Fruit fly (Drosophila melanogaster) whole organism, embryonic: ENCODE data around the gene Svil.

Experiments
- ATbp ChIP-seq: fragments of 200-800 bp; sonication (Bioruptor generic); optimal IDR thresholded peaks from 2 replicates; lab custom pipeline; 2017; ENCODE audit warnings: missing biosample characterization, mild to moderate bottlenecking, missing genetic modification characterization, missing genetic modification reagents
- Ada2b ChIP-seq: fragments of 200-800 bp; sonication (Bioruptor generic); IDR thresholded peaks from 2 replicates; pipeline ENCODE4 v1.3.6; 2022; ENCODE audit warnings: missing biosample characterization, missing genetic modification characterization
- CG10274 ChIP-seq: fragments of 200-800 bp; sonication (Bioruptor generic); optimal IDR thresholded peaks from 3 replicates; lab custom pipeline; 2017; ENCODE audit warnings: missing biosample characterization, mild to moderate bottlenecking, missing genetic modification characterization
- CG10431 ChIP-seq: fragments of 200-800 bp; sonication (Bioruptor generic); optimal IDR thresholded peaks from 3 replicates; lab custom pipeline; 2018; ENCODE audit warnings: missing biosample characterization, mild to moderate bottlenecking, missing genetic modification characterization
- CG10462 ChIP-seq: fragments of 200-800 bp; sonication (Bioruptor generic); optimal IDR thresholded peaks from 2 replicates; lab custom pipeline; 2016; ENCODE audit warnings: missing biosample characterization, missing genetic modification characterization
- CG14050 ChIP-seq: fragments of 200-800 bp; sonication (Bioruptor generic); IDR thresholded peaks from 3 replicates; pipeline ENCODE4 v1.3.6; 2022; ENCODE audit warnings: missing biosample characterization, missing genetic modification characterization
- CG15011 ChIP-seq: fragments of 200-800 bp; sonication (Bioruptor generic); optimal IDR thresholded peaks from 3 replicates; lab custom pipeline; 2018; ENCODE audit warnings: missing biosample characterization, mild to moderate bottlenecking, missing genetic modification characterization
- CG15073 ChIP-seq: fragments of 200-800 bp; sonication (Bioruptor generic); optimal IDR thresholded peaks from 2 replicates; lab custom pipeline; 2016; ENCODE audit warnings: missing biosample characterization, missing genetic modification characterization
- CG1529 ChIP-seq: fragments of 200-800 bp; sonication (Bioruptor generic); optimal IDR thresholded peaks from 3 replicates; lab custom pipeline; 2018; ENCODE audit warnings: missing biosample characterization, missing genetic modification characterization
- CG15479 ChIP-seq: fragments of 200-800 bp; sonication (Bioruptor generic); optimal IDR thresholded peaks from 3 replicates; lab custom pipeline; 2019; ENCODE audit warnings: missing biosample characterization, mild to moderate bottlenecking, missing genetic modification characterization, moderate library complexity
- CG17912 ChIP-seq: fragments of 200-800 bp; sonication (Bioruptor generic); optimal IDR thresholded peaks from 2 replicates; lab custom pipeline; 2018; ENCODE audit warnings: missing biosample characterization, mild to moderate bottlenecking, missing genetic modification characterization
- CG1832 ChIP-seq: fragments of 200-800 bp; sonication (Bioruptor generic); optimal IDR thresholded peaks from 2 replicates; lab custom pipeline; 2017; ENCODE audit warnings: missing biosample characterization, mild to moderate bottlenecking, missing genetic modification characterization, inconsistent platforms
- CG18619 ChIP-seq: fragments of 200-800 bp; sonication (Bioruptor generic); optimal IDR thresholded peaks from 3 replicates; lab custom pipeline; 2017; ENCODE audit warnings: missing biosample characterization, mild to moderate bottlenecking, missing genetic modification characterization
- CG2116 ChIP-seq: fragments of 200-800 bp; sonication (Bioruptor generic); optimal IDR thresholded peaks from 3 replicates; lab custom pipeline; 2018; ENCODE audit warnings: missing biosample characterization, mild to moderate bottlenecking, missing genetic modification characterization
- CG2202 ChIP-seq: fragments of 200-800 bp; sonication (Bioruptor generic); optimal IDR thresholded peaks from 2 replicates; lab custom pipeline; 2018; ENCODE audit warnings: missing biosample characterization, mild to moderate bottlenecking, missing genetic modification characterization
- CG33213 ChIP-seq: fragments of 200-800 bp; sonication (Bioruptor generic); optimal IDR thresholded peaks from 3 replicates; lab custom pipeline; 2016; ENCODE audit warnings: missing biosample characterization, missing genetic modification characterization
- CG5245 ChIP-seq: fragments of 200-800 bp; sonication (Bioruptor generic); optimal IDR thresholded peaks from 3 replicates; lab custom pipeline; 2016; ENCODE audit warnings: missing biosample characterization, missing genetic modification characterization
- CG7963 ChIP-seq: fragments of 200-800 bp; sonication (Bioruptor generic); IDR thresholded peaks from 3 replicates; pipeline ENCODE4 v1.3.6; 2022; ENCODE audit warnings: missing biosample characterization, missing genetic modification characterization; ENCODE audit not compliant: partially characterized antibody
- CG9876 ChIP-seq: fragments of 200-800 bp; sonication (Bioruptor generic); optimal IDR thresholded peaks from 2 replicates; lab custom pipeline; 2016; ENCODE audit warnings: missing biosample characterization, missing genetic modification characterization
- Dip3 ChIP-seq: fragments of 200-800 bp; sonication (Bioruptor generic); optimal IDR thresholded peaks from 3 replicates; lab custom pipeline; 2016; ENCODE audit warnings: missing biosample characterization, missing genetic modification characterization
- ERR ChIP-seq: fragments of 200-800 bp; sonication (Bioruptor generic); optimal IDR thresholded peaks from 2 replicates; lab custom pipeline; 2016; ENCODE audit warnings: missing biosample characterization, missing genetic modification characterization
- Fer3 ChIP-seq: fragments of 200-800 bp; sonication (Bioruptor generic); optimal IDR thresholded peaks from 2 replicates; lab custom pipeline; 2018; ENCODE audit warnings: missing biosample characterization, mild to moderate bottlenecking, missing genetic modification characterization, moderate library complexity
- Gsc ChIP-seq: fragments of 200-800 bp; sonication (Bioruptor generic); IDR thresholded peaks from 2 replicates; pipeline ENCODE4 v1.3.6; 2022; ENCODE audit warnings: missing biosample characterization, missing genetic modification characterization
- Gug ChIP-seq: fragments of 200-800 bp; sonication (Bioruptor generic); IDR thresholded peaks from 4 replicates; pipeline ENCODE4 v1.3.6; 2022; ENCODE audit warnings: missing biosample characterization, missing genetic modification characterization
- H15 ChIP-seq: fragments of 200-800 bp; sonication (Bioruptor generic); IDR thresholded peaks from 3 replicates; pipeline ENCODE4 v1.3.6; 2022; ENCODE audit warnings: missing biosample characterization, missing genetic modification characterization
- HLH3B ChIP-seq: fragments of 200-800 bp; sonication (Bioruptor generic); IDR thresholded peaks from 2 replicates; pipeline ENCODE4 v1.3.6; 2022; ENCODE audit warnings: missing biosample characterization, missing genetic modification characterization
- Hr3 ChIP-seq: fragments of 200-800 bp; sonication (Bioruptor generic); optimal IDR thresholded peaks from 3 replicates; lab custom pipeline; 2016; ENCODE audit warnings: missing biosample characterization, missing genetic modification characterization
- Hr51 ChIP-seq, 2 experiments: fragments of 200-800 bp; sonication (Bioruptor generic); optimal IDR thresholded peaks; 2 replicates in 1 of 2; 3 replicates in 1 of 2; lab custom pipeline; 2016 to 2018; ENCODE audit warnings: missing biosample characterization in 2 of 2, missing genetic modification characterization in 2 of 2, mild to moderate bottlenecking in 1 of 2, moderate library complexity in 1 of 2
- Kr ChIP-seq: fragments of 200-800 bp; sonication (Bioruptor generic); optimal IDR thresholded peaks from 2 replicates; lab custom pipeline; 2017; ENCODE audit warnings: missing biosample characterization, mild to moderate bottlenecking, missing genetic modification characterization
- Lpt ChIP-seq: fragments of >200 bp; optimal IDR thresholded peaks from 2 replicates; lab custom pipeline; 2018; ENCODE audit warnings: missing biosample characterization, missing genetic modification characterization
- Neu2 ChIP-seq: fragments of 200-800 bp; sonication (Bioruptor generic); optimal IDR thresholded peaks from 3 replicates; lab custom pipeline; 2016; ENCODE audit warnings: missing biosample characterization, missing genetic modification characterization, borderline replicate concordance
- PHDP ChIP-seq: fragments of 200-800 bp; sonication (Bioruptor generic); optimal IDR thresholded peaks from 3 replicates; lab custom pipeline; 2018; ENCODE audit warnings: missing biosample characterization, mild to moderate bottlenecking, missing genetic modification characterization, moderate library complexity
- Pdp1 ChIP-seq, 2 experiments: fragments of 200-800 bp; sonication (Bioruptor generic); optimal IDR thresholded peaks; 3 replicates each; lab custom pipeline; 2016; ENCODE audit warnings: missing biosample characterization in 2 of 2, missing genetic modification characterization in 2 of 2, mild to moderate bottlenecking in 1 of 2, moderate library complexity in 1 of 2
- Poxn ChIP-seq: fragments of 200-800 bp; sonication (Bioruptor generic); IDR thresholded peaks from 2 replicates; pipeline ENCODE4 v1.3.6; 2022; ENCODE audit warnings: missing biosample characterization, missing genetic modification characterization
- Spps ChIP-seq: fragments of 200-800 bp; sonication (Bioruptor generic); optimal IDR thresholded peaks from 2 replicates; lab custom pipeline; 2018; ENCODE audit warnings: missing biosample characterization, mild to moderate bottlenecking, missing genetic modification characterization
- eyg ChIP-seq: fragments of 200-800 bp; sonication (Bioruptor generic); optimal IDR thresholded peaks from 3 replicates; lab custom pipeline; 2016; ENCODE audit warnings: missing biosample characterization, missing genetic modification characterization
- fd102C ChIP-seq: fragments of 200-800 bp; sonication (Bioruptor generic); optimal IDR thresholded peaks from 2 replicates; lab custom pipeline; 2018; ENCODE audit warnings: missing biosample characterization, mild to moderate bottlenecking, missing genetic modification characterization, moderate library complexity
- gfzf ChIP-seq: fragments of 200-800 bp; sonication (Bioruptor generic); optimal IDR thresholded peaks from 2 replicates; lab custom pipeline; 2016; ENCODE audit warnings: missing biosample characterization, mild to moderate bottlenecking, missing genetic modification characterization, moderate library complexity
- grn ChIP-seq: fragments of 200-800 bp; sonication (Bioruptor generic); optimal IDR thresholded peaks from 3 replicates; lab custom pipeline; 2017; ENCODE audit warnings: missing biosample characterization, missing genetic modification characterization
- jumu ChIP-seq: fragments of 200-800 bp; sonication (Bioruptor generic); optimal IDR thresholded peaks from 3 replicates; lab custom pipeline; 2016; ENCODE audit warnings: missing biosample characterization, missing genetic modification characterization
- lbe ChIP-seq: fragments of 200-800 bp; sonication (Bioruptor generic); optimal IDR thresholded peaks from 2 replicates; lab custom pipeline; 2016; ENCODE audit warnings: missing biosample characterization, mild to moderate bottlenecking, missing genetic modification characterization
- lilli ChIP-seq: fragments of 200-800 bp; sonication (Bioruptor generic); optimal IDR thresholded peaks from 3 replicates; lab custom pipeline; 2016; ENCODE audit warnings: missing biosample characterization, missing genetic modification characterization
- peb ChIP-seq: fragments of 200-800 bp; sonication (Bioruptor generic); IDR thresholded peaks from 2 replicates; pipeline ENCODE4 v1.3.6; 2022; ENCODE audit warnings: missing biosample characterization, missing genetic modification characterization
- pho ChIP-seq: fragments of 200-800 bp; sonication (Bioruptor generic); optimal IDR thresholded peaks from 2 replicates; lab custom pipeline; 2016; ENCODE audit warnings: missing biosample characterization, missing genetic modification characterization
- pnt ChIP-seq: fragments of 200-800 bp; sonication (Bioruptor generic); optimal IDR thresholded peaks from 3 replicates; lab custom pipeline; 2016; ENCODE audit warnings: missing biosample characterization, missing genetic modification characterization
- sc ChIP-seq, 3 experiments: fragments of >200 bp in 2 of 3; fragments of 200-800 bp in 1 of 3; sonication (Bioruptor generic) in 1 of 3; optimal IDR thresholded peaks; 2 replicates in 2 of 3; 3 replicates in 1 of 3; lab custom pipeline; 2017; ENCODE audit warnings: mild to moderate bottlenecking in 1 of 3, missing biosample characterization in 1 of 3, missing genetic modification characterization in 1 of 3, missing genetic modification reagents in 1 of 3
- slou ChIP-seq: fragments of 200-800 bp; sonication (Bioruptor generic); optimal IDR thresholded peaks from 3 replicates; lab custom pipeline; 2016; ENCODE audit warnings: missing biosample characterization, missing genetic modification characterization
- tin ChIP-seq: fragments of 200-800 bp; sonication (Bioruptor generic); optimal IDR thresholded peaks from 3 replicates; lab custom pipeline; 2016; ENCODE audit warnings: missing biosample characterization, missing genetic modification characterization
- zfh1 ChIP-seq: fragments of 200-800 bp; sonication (Bioruptor generic); IDR thresholded peaks from 3 replicates; pipeline ENCODE4 v1.3.6; 2022; ENCODE audit warnings: missing biosample characterization, missing genetic modification characterization
- zfh2 ChIP-seq: fragments of 200-800 bp; sonication (Bioruptor generic); optimal IDR thresholded peaks from 2 replicates; lab custom pipeline; 2016; ENCODE audit warnings: missing biosample characterization, missing genetic modification characterization

The Svil gene

DNA sequence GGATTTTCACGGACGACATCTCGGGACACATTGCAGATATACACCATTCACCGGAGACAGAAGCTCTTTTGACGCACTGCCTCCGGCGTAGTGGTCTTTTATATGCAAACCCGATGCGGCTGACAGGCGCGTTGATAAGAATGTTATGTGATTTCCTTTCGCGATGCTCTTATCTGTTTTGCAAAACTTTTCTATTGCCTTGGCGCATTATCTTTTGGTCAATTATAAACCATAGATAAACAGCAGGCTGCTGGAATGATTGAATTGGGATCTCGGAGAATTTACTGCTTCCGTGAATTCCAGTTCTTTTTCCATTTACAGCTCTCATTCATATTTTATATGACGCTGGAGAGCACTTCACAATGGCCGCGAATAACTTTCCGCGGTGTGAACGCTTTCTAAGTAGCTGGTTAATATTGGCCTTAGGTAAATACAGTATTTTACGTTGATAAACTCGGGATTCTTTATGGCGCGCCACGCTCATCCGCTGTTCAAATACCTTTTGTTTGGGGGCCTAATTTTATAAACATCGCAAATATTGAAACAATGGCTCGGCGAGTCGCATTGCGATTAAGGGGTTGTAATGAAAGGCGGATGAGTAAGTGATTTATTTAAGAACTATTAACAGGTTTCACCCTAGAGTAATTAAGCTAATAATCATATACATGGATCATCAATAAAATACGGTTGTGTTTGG lies 98.3 kb downstream of the Svil start, which contains the start of gene CG16762 (continued):
- peak; percentile 10 for TF ChIP-seq Spps (tag; lab: Kevin White, UChicago)
- TF ChIP-seq CG1529 (GFP tag; lab: Kevin White, UChicago), result peak; percentile 60
- TF ChIP-seq pnt (GFP tag; lab: Kevin White, UChicago), result no peak
- no peak for TF ChIP-seq Lpt (GFP tag; lab: Kevin White, UChicago)
- TF ChIP-seq zfh1 (GFP tag; lab: Robert Waterston, UW), result peak; percentile 32; the same call in 1 of the 3 replicates
- TF ChIP-seq Neu2, result no peak
- TF ChIP-seq Gsc (GFP tag; lab: Robert Waterston, UW), result no peak
- peak; percentile 40 for TF ChIP-seq pho (GFP tag; lab: Kevin White, UChicago)
- no peak for TF ChIP-seq peb (GFP tag; lab: Robert Waterston, UW)
- no peak for TF ChIP-seq Ada2b (GFP tag; lab: Robert Waterston, UW)
- TF ChIP-seq lilli (GFP tag; lab: Kevin White, UChicago), result peak; percentile 22
- TF ChIP-seq Gug (GFP tag; lab: Robert Waterston, UW), result no peak
- peak; percentile 25 for TF ChIP-seq CG2116 (GFP tag; lab: Kevin White, UChicago)
- TF ChIP-seq CG15073, result no peak
- TF ChIP-seq fd102C, result no peak
- peak; percentile 47; the same call in 1 of the 2 replicates for TF ChIP-seq HLH3B
- peak; percentile 54 for TF ChIP-seq grn (GFP tag; lab: Kevin White, UChicago)
- peak in 1 of 2 experiments; percentile 22 for TF ChIP-seq Hr51 (GFP tag; optimal IDR thresholded peaks at IDR 0.05; lab: Kevin White, UChicago)
- TF ChIP-seq jumu, result no peak
- TF ChIP-seq Kr (GFP tag; lab: Kevin White, UChicago), result no peak
- TF ChIP-seq CG10431 (GFP tag; lab: Kevin White, UChicago), result no peak
- TF ChIP-seq ATbp (GFP tag; lab: Kevin White, UChicago), result peak; percentile 89
- no peak for TF ChIP-seq sc (optimal IDR thresholded peaks at IDR 0.05; lab: Kevin White, UChicago)
- peak; percentile 50 for TF ChIP-seq sc (GFP tag; optimal IDR thresholded peaks at IDR 0.05; lab: Kevin White, UChicago)
- peak; percentile 33 for TF ChIP-seq lbe (GFP tag; lab: Kevin White, UChicago)
- TF ChIP-seq CG2202 (tag; lab: Kevin White, UChicago), result peak; percentile 74
- no peak for TF ChIP-seq H15 (GFP tag; lab: Robert Waterston, UW)
- peak; percentile 82 for TF ChIP-seq PHDP (tag; lab: Kevin White, UChicago)
- TF ChIP-seq CG1832 (GFP tag; lab: Kevin White, UChicago), result no peak
- TF ChIP-seq Fer3, result peak; percentile 59
- no peak for TF ChIP-seq CG7963
- TF ChIP-seq tin (GFP tag; lab: Kevin White, UChicago), result no peak
- peak; percentile 47 for TF ChIP-seq CG18619 (GFP tag; lab: Kevin White, UChicago)
- no peak for TF ChIP-seq CG15479 (GFP tag; lab: Kevin White, UChicago)
- no peak for TF ChIP-seq zfh2 (GFP tag; lab: Kevin White, UChicago)
- no peak for TF ChIP-seq CG5245 (GFP tag; lab: Kevin White, UChicago)
- TF ChIP-seq Hr3 (GFP tag; lab: Kevin White, UChicago), result no peak
- TF ChIP-seq Pdp1 (GFP tag; optimal IDR thresholded peaks at IDR 0.05; lab: Kevin White, UChicago), result peak in 1 of 2 experiments; percentile 59
- TF ChIP-seq CG10274 (GFP tag; lab: Kevin White, UChicago), result peak; percentile 44
- peak; percentile 73 for TF ChIP-seq CG33213 (GFP tag; lab: Kevin White, UChicago)
- no peak for TF ChIP-seq Dip3 (GFP tag; lab: Kevin White, UChicago)
- peak; percentile 29 for TF ChIP-seq CG17912 (GFP tag; lab: Kevin White, UChicago)
- TF ChIP-seq Poxn, result no peak
- peak; percentile 3 for TF ChIP-seq slou
- TF ChIP-seq CG9876, result no peak
- TF ChIP-seq CG10462 (GFP tag; lab: Kevin White, UChicago), result no peak
- TF ChIP-seq CG15011, result peak; percentile 75
- TF ChIP-seq eyg, result peak; percentile 23
- no peak for TF ChIP-seq CG14050
- no peak for TF ChIP-seq ERR
- TF ChIP-seq gfzf, result no peak
